Fruit fly (Drosophila melanogaster) whole organism, pupa: ENCODE data around the gene Hayan.

Experiments used
- CG10348 ChIP-seq: fragments of 200-800 bp; sonication (Bioruptor generic); IDR thresholded peaks from 2 replicates; pipeline ENCODE4 v1.3.6; 2022; ENCODE audit warnings: missing biosample characterization, missing genetic modification characterization
- CG12605 ChIP-seq: fragments of 200-800 bp; sonication (Bioruptor generic); IDR thresholded peaks from 2 replicates; pipeline ENCODE4 v1.3.6; 2022; ENCODE audit warnings: missing biosample characterization, missing genetic modification characterization
- CG13204 ChIP-seq: fragments of 200-800 bp; sonication (Bioruptor generic); optimal IDR thresholded peaks from 2 replicates; lab custom pipeline; 2018; ENCODE audit warnings: missing biosample characterization, mild to moderate bottlenecking, missing genetic modification characterization, moderate library complexity
- CG14655 ChIP-seq: fragments of 200-800 bp; sonication (Bioruptor generic); optimal IDR thresholded peaks from 3 replicates; lab custom pipeline; 2017; ENCODE audit warnings: mild to moderate bottlenecking, missing biosample characterization, missing genetic modification reagents, missing genetic modification characterization
- CG15710 ChIP-seq: fragments of 200-800 bp; sonication (Bioruptor generic); optimal IDR thresholded peaks from 2 replicates; lab custom pipeline; 2018; ENCODE audit warnings: missing biosample characterization, mild to moderate bottlenecking, missing genetic modification characterization, moderate library complexity
- CG17806 ChIP-seq: fragments of 200-800 bp; sonication (Bioruptor generic); optimal IDR thresholded peaks from 2 replicates; lab custom pipeline; 2018; ENCODE audit warnings: missing biosample characterization, mild to moderate bottlenecking, missing genetic modification characterization, moderate library complexity
- CG32121 ChIP-seq: fragments of 200-800 bp; sonication (Bioruptor generic); IDR thresholded peaks from 2 replicates; pipeline ENCODE4 v1.3.6; 2022; ENCODE audit warnings: missing biosample characterization, missing genetic modification characterization
- CG34367 ChIP-seq: fragments of 200-800 bp; sonication (Bioruptor generic); optimal IDR thresholded peaks from 2 replicates; lab custom pipeline; 2018; ENCODE audit warnings: missing biosample characterization, mild to moderate bottlenecking, missing genetic modification characterization
- CG4496 ChIP-seq: fragments of 200-800 bp; sonication (Bioruptor generic); IDR thresholded peaks from 3 replicates; pipeline ENCODE4 v1.3.6; 2022; ENCODE audit warnings: missing biosample characterization, missing genetic modification characterization
- CG8159 ChIP-seq: fragments of 200-800 bp; sonication (Bioruptor generic); optimal IDR thresholded peaks from 3 replicates; lab custom pipeline; 2018; ENCODE audit warnings: missing biosample characterization, mild to moderate bottlenecking, missing genetic modification characterization, moderate library complexity
- CG8301 ChIP-seq: fragments of 200-800 bp; sonication (Bioruptor generic); optimal IDR thresholded peaks from 2 replicates; lab custom pipeline; 2018; ENCODE audit warnings: missing biosample characterization, mild to moderate bottlenecking, missing genetic modification characterization
- CG9948 ChIP-seq: fragments of 200-800 bp; sonication (Bioruptor generic); optimal IDR thresholded peaks from 2 replicates; lab custom pipeline; 2018; ENCODE audit warnings: missing biosample characterization, mild to moderate bottlenecking, missing genetic modification characterization, moderate library complexity
- D1 ChIP-seq: fragments of 200-800 bp; sonication (Bioruptor generic); optimal IDR thresholded peaks from 2 replicates; lab custom pipeline; 2018; ENCODE audit warnings: missing biosample characterization, mild to moderate bottlenecking, missing genetic modification characterization, moderate library complexity
- EcR ChIP-seq: fragments of 200-800 bp; sonication (Bioruptor generic); optimal IDR thresholded peaks from 3 replicates; lab custom pipeline; 2019; ENCODE audit warnings: missing biosample characterization, missing genetic modification characterization, mild to moderate bottlenecking, moderate library complexity, missing genetic modification reagents
- Ets98B ChIP-seq: fragments of 200-800 bp; sonication (Bioruptor generic); IDR thresholded peaks from 2 replicates; pipeline ENCODE4 v1.3.6; 2022; ENCODE audit warnings: missing biosample characterization, missing genetic modification characterization
- Pif1A ChIP-seq: fragments of 200-800 bp; sonication (Bioruptor generic); optimal IDR thresholded peaks from 3 replicates; lab custom pipeline; 2016; ENCODE audit warnings: missing biosample characterization, missing genetic modification characterization
- Pif1B ChIP-seq: fragments of 200-800 bp; sonication (Bioruptor generic); optimal IDR thresholded peaks from 3 replicates; lab custom pipeline; 2016; ENCODE audit warnings: missing biosample characterization, missing genetic modification characterization
- Snoo ChIP-seq: fragments of 200-800 bp; sonication (Bioruptor generic); optimal IDR thresholded peaks from 3 replicates; lab custom pipeline; 2017; ENCODE audit warnings: missing biosample characterization, mild to moderate bottlenecking, missing genetic modification characterization, inconsistent platforms
- fd96Ca ChIP-seq: fragments of 200-800 bp; sonication (Bioruptor generic); IDR thresholded peaks from 3 replicates; pipeline ENCODE4 v1.3.6; 2022; ENCODE audit warnings: missing biosample characterization, missing genetic modification characterization
- gl ChIP-seq: fragments of 200-800 bp; sonication (Bioruptor generic); optimal IDR thresholded peaks from 2 replicates; lab custom pipeline; 2018; ENCODE audit warnings: missing biosample characterization, mild to moderate bottlenecking, missing genetic modification characterization
- rn ChIP-seq: fragments of 200-800 bp; sonication (Bioruptor generic); IDR thresholded peaks from 2 replicates; pipeline ENCODE4 v1.3.6; 2022; ENCODE audit warnings: missing biosample characterization, missing genetic modification characterization

Gene Hayan

DNA sequence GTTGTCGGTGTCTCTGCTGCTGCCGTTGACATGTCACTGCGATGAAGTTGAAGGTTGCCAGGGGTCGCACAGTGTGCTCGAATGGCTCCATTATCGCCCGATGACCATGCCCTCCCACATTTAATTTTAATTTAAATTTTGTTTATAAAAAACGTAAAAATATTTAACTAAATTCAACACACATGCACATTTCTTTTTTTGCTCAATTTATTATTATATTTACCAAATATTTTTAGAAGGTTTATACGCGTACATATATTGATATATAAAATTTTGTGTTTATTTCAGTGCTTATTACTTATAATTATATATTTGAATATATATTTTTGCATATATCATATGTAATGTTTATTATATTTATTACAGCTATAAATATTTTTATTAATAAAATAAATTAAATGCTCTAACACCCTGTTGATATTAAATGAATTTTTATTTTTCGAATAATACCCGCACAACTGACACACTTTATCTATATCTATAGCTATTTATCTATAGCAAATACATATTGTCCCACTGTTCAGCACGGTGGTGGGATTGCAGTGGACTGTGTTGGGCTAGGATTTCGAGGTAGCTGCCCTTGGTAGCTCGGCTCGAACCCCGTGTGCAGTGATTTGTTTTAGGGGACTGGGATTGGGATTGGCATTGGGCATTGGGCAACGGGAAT lies 39.7 kb upstream of the Hayan start:
- TF ChIP-seq fd96Ca (GFP tag; lab: Robert Waterston, UW) (no peak), CG34367 (tag; lab: Kevin White, UChicago) (no peak), CG10348 (GFP tag; lab: Robert Waterston, UW) (no peak), rn (GFP tag; lab: Robert Waterston, UW) (no peak), Ets98B (GFP tag; lab: Robert Waterston, UW) (no peak), D1 (tag; lab: Kevin White, UChicago) (no peak), CG8159 (tag; lab: Kevin White, UChicago) (no peak), gl (tag; lab: Kevin White, UChicago) (no peak), EcR (no peak), CG8301 (tag; lab: Kevin White, UChicago) (no peak), CG9948 (tag; lab: Kevin White, UChicago) (no peak), Snoo (tag; lab: Kevin White, UChicago) (no peak), CG13204 (no peak), CG17806 (tag; lab: Kevin White, UChicago) (no peak), CG32121 (GFP tag; lab: Robert Waterston, UW) (no peak), CG14655 (GFP tag; lab: Kevin White, UChicago) (no peak)

DNA sequence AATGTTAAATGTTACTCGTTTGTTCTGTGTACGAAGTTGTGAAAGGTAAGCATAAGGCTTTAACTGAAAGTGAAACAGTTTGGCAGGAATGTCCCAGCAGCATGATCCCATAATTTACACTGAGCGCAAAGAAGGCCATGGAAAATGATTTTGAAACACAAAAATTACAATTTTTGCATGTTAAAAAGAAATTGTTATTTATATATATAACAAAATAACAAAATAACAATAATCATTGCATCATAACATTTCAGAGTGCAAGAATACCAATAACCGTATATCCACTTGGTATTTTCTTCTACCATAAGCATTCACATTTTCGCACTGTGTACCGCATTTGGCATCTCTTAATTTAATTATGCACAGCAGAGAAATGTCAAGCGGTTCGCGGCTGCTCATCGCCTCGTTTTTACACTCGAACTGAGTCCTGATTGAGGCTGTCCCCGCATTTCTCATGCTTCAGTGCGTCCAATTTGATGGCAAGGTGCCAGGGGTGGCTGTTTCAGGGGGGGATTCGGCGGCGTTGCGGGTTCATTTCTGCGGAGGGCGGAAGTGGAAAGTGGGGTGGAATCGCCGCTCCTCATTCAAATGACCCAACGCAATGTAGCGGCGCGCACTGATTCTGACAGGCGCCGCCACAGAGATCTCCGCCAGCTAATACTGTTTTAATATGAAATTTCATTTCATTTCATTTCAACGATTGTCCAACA lies 39.0 kb upstream of the Hayan start, which contains the start of gene CG6481:
CG6481 (minus strand) TSS at position 51 of the 710 bp plus-strand sequence.
- peak; percentile 8 for TF ChIP-seq CG17806 (tag; lab: Kevin White, UChicago)
- TF ChIP-seq D1 (tag; lab: Kevin White, UChicago): no peak
- TF ChIP-seq, all 21 proteins: peak for 1

DNA sequence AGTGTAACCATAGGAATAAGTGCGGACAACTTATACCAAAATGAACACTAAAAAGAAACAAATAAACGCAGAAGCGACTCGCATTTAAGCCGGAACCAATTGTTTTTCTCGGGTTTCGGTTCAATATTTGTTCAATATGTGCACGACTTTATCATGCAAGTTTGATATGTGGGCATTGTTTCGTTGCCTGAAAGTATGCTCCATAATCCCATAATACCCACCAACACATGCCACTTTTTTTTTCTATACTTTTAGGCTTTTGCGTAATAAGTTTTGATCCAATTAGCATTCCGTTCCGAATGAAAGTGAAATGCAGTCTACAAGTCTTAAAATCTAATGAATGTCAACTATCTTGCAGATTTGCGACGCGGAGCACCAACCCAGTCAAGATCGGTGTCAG lies 36.8 kb upstream of the Hayan start:
- TF ChIP-seq CG8301 (tag; lab: Kevin White, UChicago) (no peak), D1 (tag; lab: Kevin White, UChicago) (no peak), gl (tag; lab: Kevin White, UChicago) (no peak), CG12605 (GFP tag; lab: Robert Waterston, UW) (no peak), CG32121 (GFP tag; lab: Robert Waterston, UW) (no peak), EcR (no peak)

dm6 chrX:18517415-18517814 lies 33.8 kb upstream of the Hayan start:
- TF ChIP-seq CG15710 (tag; lab: Kevin White, UChicago) (peak; percentile 6), CG14655 (GFP tag; lab: Kevin White, UChicago) (peak; percentile 10), CG34367 (tag; lab: Kevin White, UChicago) (no peak), CG17806 (tag; lab: Kevin White, UChicago) (no peak), EcR (no peak), Snoo (tag; lab: Kevin White, UChicago) (no peak), CG4496 (GFP tag; lab: Robert Waterston, UW) (peak; percentile 77), fd96Ca (GFP tag; lab: Robert Waterston, UW) (no peak), CG32121 (GFP tag; lab: Robert Waterston, UW) (peak; percentile 28; the same call in 1 of the 2 replicates), Pif1B (GFP tag; lab: Kevin White, UChicago) (no peak), Pif1A (GFP tag; lab: Kevin White, UChicago) (no peak), CG8159 (tag; lab: Kevin White, UChicago) (no peak), gl (tag; lab: Kevin White, UChicago) (no peak), CG8301 (tag; lab: Kevin White, UChicago) (no peak), CG12605 (GFP tag; lab: Robert Waterston, UW) (peak; percentile 48; the same call in 1 of the 2 replicates), CG13204 (peak; percentile 48), CG9948 (tag; lab: Kevin White, UChicago) (no peak), rn (GFP tag; lab: Robert Waterston, UW) (no peak), Ets98B (GFP tag; lab: Robert Waterston, UW) (peak; percentile 64), D1 (tag; lab: Kevin White, UChicago) (no peak), CG10348 (GFP tag; lab: Robert Waterston, UW) (no peak)

- TF ChIP-seq Ets98B (GFP tag; lab: Robert Waterston, UW): no peak
- TF ChIP-seq CG8159 (tag; lab: Kevin White, UChicago): peak; percentile 21
- TF ChIP-seq fd96Ca (GFP tag; lab: Robert Waterston, UW): 0 out of 3 replicates have a peak, but pooled peaks have one; percentile 42
- peak; percentile 68 for TF ChIP-seq CG4496 (GFP tag; lab: Robert Waterston, UW)
- TF ChIP-seq Snoo (tag; lab: Kevin White, UChicago): no peak
- TF ChIP-seq CG12605 (GFP tag; lab: Robert Waterston, UW): peak; percentile 15; the same call in 1 of the 2 replicates
- no peak for TF ChIP-seq Pif1B (GFP tag; lab: Kevin White, UChicago)
- peak; percentile 9 for TF ChIP-seq CG14655 (GFP tag; lab: Kevin White, UChicago)
Measured at dm6 chrX:18515988-18516541, 32.5 kb upstream of the Hayan start.
